Fruit fly (Drosophila melanogaster): ENCODE data around the gene spn-D.

Gene spn-D

dm6 chr3R:27204694-27205414 is 39.3 kb downstream of the spn-D start (continued):
- TF ChIP-seq CG1621 (tag; optimal IDR thresholded peaks at IDR 0.05) (no peak), CG4318 (GFP tag; optimal IDR thresholded peaks at IDR 0.05) (no peak), CG32006 (GFP tag; optimal IDR thresholded peaks at IDR 0.05) (peak; percentile 29), CG10631 (GFP tag; optimal IDR thresholded peaks at IDR 0.05) (peak; percentile 21), CG8319 (GFP tag; optimal IDR thresholded peaks at IDR 0.05) (no peak), Lpt (GFP tag; optimal IDR thresholded peaks at IDR 0.05) (no peak), Hr4 (GFP tag; optimal IDR thresholded peaks at IDR 0.05) (no peak), Blimp-1 (GFP tag; optimal IDR thresholded peaks at IDR 0.05) (peak; percentile 20), Sox102F (GFP tag; optimal IDR thresholded peaks at IDR 0.05) (no peak), Eip75B (GFP tag; optimal IDR thresholded peaks at IDR 0.05) (no peak), ss (GFP tag; optimal IDR thresholded peaks at IDR 0.05) (peak in 1 of 2 experiments; percentile 10), Sox14 (GFP tag; optimal IDR thresholded peaks at IDR 0.05) (no peak), Eip93F (GFP tag; optimal IDR thresholded peaks at IDR 0.05) (no peak), CG7368 (GFP tag; optimal IDR thresholded peaks at IDR 0.05) (no peak), fd59A (GFP tag; optimal IDR thresholded peaks at IDR 0.05) (peak; percentile 42), CG15336 (GFP tag; IDR thresholded peaks at IDR 0.05) (no peak), CG3919 (GFP tag; optimal IDR thresholded peaks at IDR 0.05) (peak; percentile 43), CG3032 (tag; optimal IDR thresholded peaks at IDR 0.05) (peak; percentile 66), CG6808 (GFP tag; optimal IDR thresholded peaks at IDR 0.05) (peak; percentile 55), CG34406 (GFP tag; optimal IDR thresholded peaks at IDR 0.05) (peak; percentile 35), spab (GFP tag; optimal IDR thresholded peaks at IDR 0.05) (peak; percentile 49), Hr39 (GFP tag; optimal IDR thresholded peaks at IDR 0.05) (no peak), Sox15 (GFP tag; optimal IDR thresholded peaks at IDR 0.05) (no peak), acj6 (GFP tag; optimal IDR thresholded peaks at IDR 0.05) (peak; percentile 26), CG6792 (GFP tag; optimal IDR thresholded peaks at IDR 0.05) (no peak), CG10669 (GFP tag; optimal IDR thresholded peaks at IDR 0.05) (peak; percentile 60), esn (GFP tag; optimal IDR thresholded peaks at IDR 0.05) (peak; percentile 20), CG6276 (GFP tag; optimal IDR thresholded peaks at IDR 0.05) (no peak), Gug (GFP tag; IDR thresholded peaks at IDR 0.05) (no peak), fd85E (GFP tag; optimal IDR thresholded peaks at IDR 0.05) (no peak), CG8119 (GFP tag; IDR thresholded peaks at IDR 0.05) (0 out of 3 replicates have a peak, but pooled peaks have one; percentile 21)

dm6 chr3R:27208724-27209343 is 43.3 kb downstream of the spn-D start:
- TF ChIP-seq Gug (GFP tag; IDR thresholded peaks at IDR 0.05) (no peak), fkh (GFP tag; optimal IDR thresholded peaks at IDR 0.05) (peak; percentile 78)

dm6 chr3R:27209561-27210275 is 44.2 kb downstream of the spn-D start:
- TF ChIP-seq esn (GFP tag; optimal IDR thresholded peaks at IDR 0.05) (no peak), pdm3 (GFP tag; optimal IDR thresholded peaks at IDR 0.05) (peak; percentile 27), fd59A (GFP tag; optimal IDR thresholded peaks at IDR 0.05) (no peak), lz (GFP tag; optimal IDR thresholded peaks at IDR 0.05) (no peak), svp (GFP tag) (peak; percentile 34), CG34406 (GFP tag; optimal IDR thresholded peaks at IDR 0.05) (no peak), CG31627 (GFP tag; optimal IDR thresholded peaks at IDR 0.05) (no peak), CG15336 (GFP tag; IDR thresholded peaks at IDR 0.05) (peak; percentile 53), Blimp-1 (GFP tag; optimal IDR thresholded peaks at IDR 0.05) (no peak), eg (GFP tag; IDR thresholded peaks at IDR 0.05) (peak; percentile 73), dsx (GFP tag; optimal IDR thresholded peaks at IDR 0.05; ENCODE audit: poor library complexity, severe bottlenecking) (no peak), CG6163 (GFP tag; IDR thresholded peaks at IDR 0.05) (peak; percentile 54), CG6808 (GFP tag; optimal IDR thresholded peaks at IDR 0.05) (no peak), CG11762 (GFP tag; optimal IDR thresholded peaks at IDR 0.05; ENCODE audit: insufficient read depth) (no peak), ss (GFP tag; optimal IDR thresholded peaks at IDR 0.05) (no peak), Eip75B (GFP tag; optimal IDR thresholded peaks at IDR 0.05) (no peak), spab (GFP tag; optimal IDR thresholded peaks at IDR 0.05) (no peak), Hr38 (GFP tag; optimal IDR thresholded peaks at IDR 0.05) (no peak), Eip93F (GFP tag; optimal IDR thresholded peaks at IDR 0.05) (no peak), CG11902 (GFP tag; optimal IDR thresholded peaks at IDR 0.05) (no peak), fkh (GFP tag; optimal IDR thresholded peaks at IDR 0.05) (no peak), Eip78C (GFP tag) (peak; percentile 48), Met (GFP tag; optimal IDR thresholded peaks at IDR 0.05) (no peak), CG8319 (GFP tag; optimal IDR thresholded peaks at IDR 0.05) (no peak), Sox15 (GFP tag; optimal IDR thresholded peaks at IDR 0.05) (no peak)

Measured in whole organism, prepupa.